Worm (Caenorhabditis elegans) whole organism, young adult: ENCODE measurements around the gene Y69A2AR.31.

Source experiments
- K11D2.4 ChIP-seq: fragments of 200-800 bp; sonication (Bioruptor generic); IDR thresholded peaks from 2 replicates; pipeline ENCODE4 v1.3.6; 2022; ENCODE audit warnings: missing genetic modification reagents, missing genetic modification characterization, missing compliant biosample characterization
- ama-1 ChIP-seq, 3 experiments: fragments of 150-350 bp in 1 of 3; sonication (generic microtip) in 2 of 3; optimal IDR thresholded peaks; 2 replicates each; lab custom pipeline; 2014 to 2018; ENCODE audit warnings: missing biosample characterization in 2 of 3, missing genetic modification characterization in 2 of 3, missing genetic modification reagents in 2 of 3
- bed-2 ChIP-seq: fragments of 200-800 bp; sonication (Bioruptor generic); IDR thresholded peaks from 2 replicates; pipeline ENCODE4 v1.3.6; 2022; ENCODE audit warnings: missing genetic modification reagents, missing genetic modification characterization, missing compliant biosample characterization
- pha-4 ChIP-seq: fragments of 150-350 bp; sonication (generic microtip); optimal IDR thresholded peaks from 2 replicates; lab custom pipeline; 2014; ENCODE audit warnings: missing biosample characterization, missing genetic modification reagents, missing genetic modification characterization
- snpc-1.1 ChIP-seq: sonication (generic microtip); optimal IDR thresholded peaks from 2 replicates; lab custom pipeline; 2017; ENCODE audit warnings: missing genetic modification characterization, mild to moderate bottlenecking, missing compliant biosample characterization, antibody characterized with exemption, moderate library complexity, missing genotype, missing genetic modification reagents; ENCODE audit not compliant: insufficient read depth
- unc-62 ChIP-seq: fragments of 150-350 bp; optimal IDR thresholded peaks from 2 replicates; lab custom pipeline; 2014; ENCODE audit warnings: missing biosample characterization, missing genetic modification reagents, missing genetic modification characterization

ce11 chrIV:2705675-2706074, 41.9 kb upstream of the Y69A2AR.31 start:
- TF ChIP-seq unc-62: no peak
- TF ChIP-seq K11D2.4 (GFP tag; lab: Robert Waterston, UW): no peak
- no peak for TF ChIP-seq snpc-1.1 (tag; lab: Kevin White, UChicago)
- no peak for TF ChIP-seq ama-1 (optimal IDR thresholded peaks at IDR 0.05; lab: Kevin White, UChicago)
- TF ChIP-seq ama-1 (GFP tag; optimal IDR thresholded peaks at IDR 0.05; lab: Kevin White, UChicago): no peak
- TF ChIP-seq bed-2 (GFP tag; lab: Robert Waterston, UW): no peak
- TF ChIP-seq pha-4 (tag; lab: Kevin White, UChicago): no peak
